Fruit fly (Drosophila melanogaster) whole organism, embryonic: Measurements from ENCODE around the gene msps.

ENCODE experiments used
- CG11695 ChIP-seq: fragments of 200-800 bp; sonication (Bioruptor generic); IDR thresholded peaks from 3 replicates; pipeline ENCODE4 v1.3.6; 2022; ENCODE audit warnings: missing biosample characterization, missing genetic modification characterization
- CG12299 ChIP-seq: fragments of 200-800 bp; sonication (Bioruptor generic); optimal IDR thresholded peaks from 2 replicates; lab custom pipeline; 2018; ENCODE audit warnings: missing biosample characterization, mild to moderate bottlenecking, missing genetic modification characterization
- CG4820 ChIP-seq: fragments of 200-800 bp; sonication (Bioruptor generic); optimal IDR thresholded peaks from 3 replicates; lab custom pipeline; 2016; ENCODE audit warnings: missing biosample characterization, missing genetic modification characterization
- D19A ChIP-seq: fragments of 200-800 bp; optimal IDR thresholded peaks from 3 replicates; lab custom pipeline; 2019; ENCODE audit warnings: missing biosample characterization, mild to moderate bottlenecking, missing genetic modification characterization, moderate library complexity
- Rfx ChIP-seq: fragments of 200-800 bp; sonication (Bioruptor generic); IDR thresholded peaks from 2 replicates; pipeline ENCODE4 v1.3.6; 2022; ENCODE audit warnings: missing biosample characterization, missing genetic modification characterization
- ewg ChIP-seq: fragments of 200-800 bp; sonication (Bioruptor generic); optimal IDR thresholded peaks from 3 replicates; lab custom pipeline; 2017; ENCODE audit warnings: mild to moderate bottlenecking, missing biosample characterization, missing genetic modification reagents, missing genetic modification characterization
- lbe ChIP-seq: fragments of 200-800 bp; sonication (Bioruptor generic); optimal IDR thresholded peaks from 2 replicates; lab custom pipeline; 2016; ENCODE audit warnings: missing biosample characterization, mild to moderate bottlenecking, missing genetic modification characterization

- TF ChIP-seq CG11695 (GFP tag; lab: Robert Waterston, UW) (no peak), CG12299 (tag; lab: Kevin White, UChicago) (no peak), Rfx (GFP tag; lab: Robert Waterston, UW) (no peak), CG4820 (GFP tag; lab: Kevin White, UChicago) (no peak), ewg (GFP tag; lab: Kevin White, UChicago) (no peak), D19A (tag; lab: Kevin White, UChicago) (no peak), lbe (no peak)
Observed at dm6 chr3R:16042900-16043548, 7.6 kb upstream of the msps start, which contains the start of gene Jhbp4.
